Worm (Caenorhabditis elegans) whole organism, mixed stage, embryonic: ENCODE results near the gene twk-45.

Source experiments
- bed-3 ChIP-seq: fragments of 200-800 bp; sonication (Bioruptor generic); optimal IDR thresholded peaks from 3 replicates; lab custom pipeline; 2018; ENCODE audit warnings: mild to moderate bottlenecking, missing genetic modification characterization, moderate library complexity, missing compliant biosample characterization
- blmp-1 ChIP-seq: fragments of 150-350 bp; optimal IDR thresholded peaks from 2 replicates; lab custom pipeline; 2014; ENCODE audit warnings: missing biosample characterization, missing genetic modification characterization
- ceh-39 ChIP-seq: fragments of 150-350 bp; optimal IDR thresholded peaks from 2 replicates; lab custom pipeline; 2014; ENCODE audit warnings: missing biosample characterization, missing genetic modification characterization
- ceh-43 ChIP-seq: fragments of 200-800 bp; sonication (Bioruptor generic); optimal IDR thresholded peaks from 2 replicates; lab custom pipeline; 2018; ENCODE audit warnings: mild to moderate bottlenecking, missing genetic modification characterization, moderate library complexity, missing compliant biosample characterization
- ceh-83 ChIP-seq: fragments of 200-800 bp; sonication (Bioruptor generic); optimal IDR thresholded peaks from 2 replicates; lab custom pipeline; 2018; ENCODE audit warnings: mild to moderate bottlenecking, missing genetic modification characterization, missing compliant biosample characterization
- ces-1 ChIP-seq: fragments of 150-350 bp; optimal IDR thresholded peaks from 2 replicates; lab custom pipeline; 2014; ENCODE audit warnings: missing biosample characterization, missing genetic modification reagents, missing genetic modification characterization
- cnd-1 ChIP-seq: fragments of 200-800 bp; sonication (Bioruptor generic); optimal IDR thresholded peaks from 2 replicates; lab custom pipeline; 2018; ENCODE audit warnings: mild to moderate bottlenecking, missing genetic modification characterization, missing compliant biosample characterization
- drap-1 ChIP-seq: fragments of 200-800 bp; sonication (Bioruptor generic); optimal IDR thresholded peaks from 3 replicates; lab custom pipeline; 2018; ENCODE audit warnings: mild to moderate bottlenecking, missing genetic modification characterization, missing compliant biosample characterization
- elt-1 ChIP-seq: sonication (generic microtip); optimal IDR thresholded peaks from 2 replicates; lab custom pipeline; 2017; ENCODE audit warnings: missing genetic modification characterization, mild to moderate bottlenecking, missing compliant biosample characterization, antibody characterized with exemption, moderate library complexity, borderline replicate concordance; ENCODE audit not compliant: insufficient read depth
- elt-3 ChIP-seq: fragments of 150-350 bp; optimal IDR thresholded peaks from 2 replicates; lab custom pipeline; 2014; ENCODE audit warnings: missing biosample characterization, missing genetic modification characterization
- ham-2 ChIP-seq: fragments of 200-800 bp; sonication (Bioruptor generic); optimal IDR thresholded peaks from 2 replicates; lab custom pipeline; 2018; ENCODE audit warnings: mild to moderate bottlenecking, missing genetic modification characterization, missing compliant biosample characterization
- hlh-1 ChIP-seq: fragments of 150-350 bp; optimal IDR thresholded peaks from 2 replicates; lab custom pipeline; 2014; ENCODE audit warnings: missing biosample characterization, missing genetic modification reagents, missing genetic modification characterization
- lin-13 ChIP-seq: fragments of 150-350 bp; optimal IDR thresholded peaks from 2 replicates; lab custom pipeline; 2014; ENCODE audit warnings: missing biosample characterization, missing genetic modification characterization
- lin-32 ChIP-seq: fragments of 200-800 bp; sonication (Bioruptor generic); optimal IDR thresholded peaks from 2 replicates; lab custom pipeline; 2018; ENCODE audit warnings: mild to moderate bottlenecking, missing genetic modification characterization, missing compliant biosample characterization
- lsy-2 ChIP-seq: fragments of 150-350 bp; optimal IDR thresholded peaks from 2 replicates; lab custom pipeline; 2014; ENCODE audit warnings: missing biosample characterization, missing genetic modification characterization
- mab-5 ChIP-seq: fragments of 150-350 bp; optimal IDR thresholded peaks from 2 replicates; lab custom pipeline; 2014; ENCODE audit warnings: missing biosample characterization, missing genetic modification characterization
- mep-1 ChIP-seq: fragments of 150-350 bp; optimal IDR thresholded peaks from 2 replicates; lab custom pipeline; 2017; ENCODE audit warnings: missing biosample characterization, missing genetic modification reagents, missing genetic modification characterization, inconsistent platforms
- mls-2 ChIP-seq: sonication (generic microtip); optimal IDR thresholded peaks from 2 replicates; lab custom pipeline; 2016; ENCODE audit warnings: mild to moderate bottlenecking, missing genetic modification characterization, moderate library complexity, missing compliant biosample characterization
- nhr-12 ChIP-seq: fragments of 150-350 bp; optimal IDR thresholded peaks from 2 replicates; lab custom pipeline; 2014; ENCODE audit warnings: missing biosample characterization, missing genetic modification characterization
- nhr-2 ChIP-seq: fragments of 150-350 bp; optimal IDR thresholded peaks from 2 replicates; lab custom pipeline; 2014; ENCODE audit warnings: missing biosample characterization, missing genetic modification characterization
- nhr-237 ChIP-seq: fragments of 150-350 bp; optimal IDR thresholded peaks from 2 replicates; lab custom pipeline; 2014; ENCODE audit warnings: missing biosample characterization, missing genetic modification characterization
- nhr-28 ChIP-seq: fragments of 150-350 bp; optimal IDR thresholded peaks from 2 replicates; lab custom pipeline; 2014; ENCODE audit warnings: missing biosample characterization, missing genetic modification characterization
- nhr-76 ChIP-seq: sonication (generic microtip); optimal IDR thresholded peaks from 2 replicates; lab custom pipeline; 2017; ENCODE audit warnings: missing biosample characterization, missing genetic modification characterization
- pha-4 ChIP-seq: fragments of 150-350 bp; optimal IDR thresholded peaks from 2 replicates; lab custom pipeline; 2018; ENCODE audit warnings: missing biosample characterization, missing genetic modification reagents, missing genetic modification characterization
- sptf-1 ChIP-seq: sonication (generic microtip); optimal IDR thresholded peaks from 2 replicates; lab custom pipeline; 2017; ENCODE audit warnings: mild to moderate bottlenecking, missing genetic modification characterization, moderate library complexity, missing compliant biosample characterization
- tbx-8 ChIP-seq: fragments of 200-800 bp; sonication (Bioruptor generic); optimal IDR thresholded peaks from 2 replicates; lab custom pipeline; 2018; ENCODE audit warnings: mild to moderate bottlenecking, missing genetic modification characterization, moderate library complexity, missing compliant biosample characterization
- unc-120 ChIP-seq: sonication (generic microtip); optimal IDR thresholded peaks from 2 replicates; lab custom pipeline; 2017; ENCODE audit warnings: missing genetic modification characterization, missing compliant biosample characterization; ENCODE audit not compliant: poor library complexity, severe bottlenecking
- unc-39 ChIP-seq: fragments of 150-350 bp; optimal IDR thresholded peaks from 2 replicates; lab custom pipeline; 2014; ENCODE audit warnings: missing biosample characterization, missing genetic modification characterization
- unc-62 ChIP-seq: fragments of 150-350 bp; optimal IDR thresholded peaks from 2 replicates; lab custom pipeline; 2014; ENCODE audit warnings: missing biosample characterization, missing genetic modification reagents, missing genetic modification characterization
- zip-8 ChIP-seq: fragments of 150-350 bp; optimal IDR thresholded peaks from 2 replicates; lab custom pipeline; 2014; ENCODE audit warnings: missing biosample characterization, missing genetic modification characterization

Gene twk-45

DNA sequence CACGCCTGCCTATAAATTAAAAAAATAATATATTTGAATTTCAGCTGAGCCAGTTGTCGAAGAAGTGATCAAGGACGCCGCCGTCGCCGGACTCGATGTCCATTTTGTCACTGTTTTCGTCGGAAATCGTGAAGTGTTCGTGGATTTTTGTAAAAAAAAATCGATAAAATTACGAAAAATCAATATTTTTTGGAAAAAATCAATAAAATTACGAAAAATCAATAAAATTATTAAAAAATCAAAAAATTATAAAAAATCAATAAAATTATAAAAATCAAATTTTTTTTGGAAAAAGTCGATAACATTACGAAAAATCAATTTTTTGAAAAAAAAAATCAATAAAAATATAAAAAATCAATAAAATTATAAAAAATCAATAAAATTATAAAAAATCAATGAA is 33.3 kb upstream of the twk-45 start:
- TF ChIP-seq unc-62 (no peak), hlh-1 (tag; lab: Kevin White, UChicago) (no peak), nhr-76 (tag; lab: Kevin White, UChicago) (no peak), lin-32 (GFP tag; lab: Kevin White, UChicago) (no peak), pha-4 (no peak), elt-1 (tag; lab: Kevin White, UChicago) (no peak), nhr-28 (tag; lab: Kevin White, UChicago) (no peak), ceh-39 (tag; lab: Kevin White, UChicago) (no peak), ceh-83 (GFP tag; lab: Kevin White, UChicago) (no peak), sptf-1 (tag; lab: Kevin White, UChicago) (no peak), ceh-43 (no peak), elt-3 (tag; lab: Kevin White, UChicago) (no peak)

DNA sequence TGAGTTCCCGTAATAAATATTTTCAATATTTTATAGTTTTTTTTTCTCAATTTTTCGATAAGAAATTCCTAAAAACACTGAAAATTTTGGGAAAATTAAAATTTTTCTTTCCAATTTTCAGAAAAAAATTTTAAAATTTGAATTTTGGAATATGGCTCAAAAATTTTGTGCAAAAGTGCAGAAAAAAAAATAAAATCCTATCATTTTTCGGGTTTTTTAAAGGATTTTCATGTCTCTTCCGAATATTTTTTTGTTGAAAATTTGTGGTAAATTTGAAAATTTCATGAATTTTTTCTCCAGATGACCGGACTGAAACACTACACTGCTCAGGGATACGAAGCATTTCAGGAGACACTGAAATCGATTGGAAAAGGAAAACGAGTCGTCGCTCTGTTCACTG is 32.7 kb upstream of the twk-45 start, which contains the start of gene txdc-17:
Gene txdc-17, plus strand, starts transcription at position 301 of the 400 bp plus-strand sequence.
- TF ChIP-seq ceh-39 (tag; lab: Kevin White, UChicago) (no peak), hlh-1 (tag; lab: Kevin White, UChicago) (no peak), drap-1 (GFP tag; lab: Kevin White, UChicago) (no peak), pha-4 (no peak), lin-13 (no peak), unc-120 (tag; lab: Kevin White, UChicago) (no peak), lsy-2 (no peak), blmp-1 (tag; lab: Kevin White, UChicago) (no peak), unc-62 (no peak), ceh-83 (GFP tag; lab: Kevin White, UChicago) (no peak), nhr-237 (no peak)

DNA sequence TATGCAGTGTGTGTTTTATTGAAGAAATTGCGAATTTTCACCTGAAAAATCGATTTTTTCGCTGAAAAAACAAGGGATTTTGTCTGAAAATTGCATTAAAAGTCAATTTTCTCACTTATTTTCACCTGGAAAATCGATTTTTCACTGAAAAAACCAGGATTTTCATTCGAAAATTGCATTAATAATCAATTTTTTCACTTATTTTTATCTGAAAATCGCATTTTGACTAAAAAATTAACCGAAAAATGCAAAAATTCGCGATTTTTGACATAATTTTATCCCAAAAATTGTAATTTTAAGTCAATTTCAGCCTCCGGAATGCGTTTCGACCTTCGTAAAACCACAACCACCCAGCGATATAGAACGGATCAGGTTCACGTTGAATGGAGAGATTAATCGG is 30.8 kb upstream of the twk-45 start, which contains the start of gene Y71H2AM.29:
Gene Y71H2AM.29, plus strand, starts transcription at position 301 of the 400 bp plus-strand sequence.
- TF ChIP-seq blmp-1 (tag; lab: Kevin White, UChicago) (no peak), sptf-1 (tag; lab: Kevin White, UChicago) (no peak), elt-3 (tag; lab: Kevin White, UChicago) (no peak), elt-1 (tag; lab: Kevin White, UChicago) (no peak), mep-1 (tag; lab: Kevin White, UChicago) (no peak), mls-2 (tag; lab: Kevin White, UChicago) (no peak), tbx-8 (GFP tag; lab: Kevin White, UChicago) (no peak), pha-4 (no peak), nhr-12 (tag; lab: Kevin White, UChicago) (no peak), ceh-43 (no peak), cnd-1 (no peak), nhr-2 (tag; lab: Kevin White, UChicago) (no peak), drap-1 (GFP tag; lab: Kevin White, UChicago) (no peak), ces-1 (GFP tag; lab: Kevin White, UChicago) (no peak), hlh-1 (tag; lab: Kevin White, UChicago) (no peak), bed-3 (GFP tag; lab: Kevin White, UChicago) (no peak), unc-120 (tag; lab: Kevin White, UChicago) (no peak)

DNA sequence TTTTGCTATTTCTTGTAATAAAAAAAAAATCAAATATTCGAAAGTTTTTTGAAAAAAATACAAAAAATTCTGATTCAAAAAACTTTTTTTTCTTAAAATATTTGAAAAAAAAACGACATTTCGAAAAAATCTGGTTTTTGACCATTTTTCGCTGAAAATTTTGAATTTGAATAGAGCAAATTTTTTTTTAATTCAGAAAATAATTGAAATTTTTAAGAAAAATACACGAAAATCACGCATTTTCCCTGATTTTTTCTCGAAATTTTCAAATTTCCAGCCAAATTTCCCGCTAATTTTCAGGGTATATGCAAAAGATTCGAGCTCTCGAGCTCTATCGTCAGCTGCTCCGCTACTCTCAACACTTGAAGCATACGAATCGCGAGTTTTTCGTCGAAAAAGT is 25.1 kb upstream of the twk-45 start, which contains the start of gene Y71H2AM.1:
Gene Y71H2AM.1, plus strand, starts transcription at position 301 of the 400 bp plus-strand sequence.
- no peak for TF ChIP-seq ceh-43

DNA sequence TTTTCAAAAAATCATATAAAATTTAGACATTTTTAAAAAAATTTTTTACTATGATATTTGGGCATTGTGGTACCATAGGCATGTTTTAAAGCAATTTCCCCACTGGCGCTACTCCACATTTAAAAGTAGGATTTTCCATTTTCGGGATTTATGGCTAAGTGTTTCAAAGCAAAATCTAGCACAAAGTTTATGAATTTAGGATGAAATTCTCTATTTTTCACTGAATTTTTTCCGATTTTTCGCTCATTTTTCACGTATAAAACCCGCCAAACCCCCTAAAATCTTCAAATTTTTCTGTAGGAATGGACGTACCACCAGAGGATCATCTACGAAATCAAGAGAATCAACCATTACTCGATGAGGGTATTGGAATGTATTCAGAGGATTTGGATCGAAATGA is 17.3 kb upstream of the twk-45 start, which contains the start of gene pipp-4P:
Gene pipp-4P, plus strand, starts transcription at position 301 of the 400 bp plus-strand sequence.
- TF ChIP-seq mab-5 (tag; lab: Kevin White, UChicago) (no peak), zip-8 (tag; lab: Kevin White, UChicago) (no peak), nhr-76 (tag; lab: Kevin White, UChicago) (no peak), unc-120 (tag; lab: Kevin White, UChicago) (no peak)

DNA sequence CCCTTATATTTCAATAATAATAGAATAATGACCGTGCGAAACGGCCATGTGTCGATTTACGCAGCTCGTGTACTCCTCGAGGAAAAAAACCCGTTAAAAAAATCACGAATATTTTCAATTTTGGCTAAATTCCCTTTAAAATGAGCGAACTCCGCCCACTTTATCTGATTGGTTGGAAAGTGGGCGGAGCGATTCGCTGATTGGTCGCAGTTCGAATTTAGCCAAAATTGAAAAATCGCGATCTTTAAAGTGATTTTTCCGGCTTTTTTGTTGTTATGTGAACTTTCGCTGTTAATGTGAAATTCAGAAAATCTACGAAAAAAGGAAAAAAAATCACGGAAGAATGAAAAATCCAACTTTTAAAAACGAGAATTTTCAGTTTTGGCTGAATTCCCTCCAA is 16.1 kb upstream of the twk-45 start:
- TF ChIP-seq tbx-8 (GFP tag; lab: Kevin White, UChicago) (no peak), unc-62 (no peak), hlh-1 (tag; lab: Kevin White, UChicago) (no peak), mls-2 (tag; lab: Kevin White, UChicago) (no peak), ham-2 (GFP tag; lab: Kevin White, UChicago) (no peak), ceh-43 (no peak), mep-1 (tag; lab: Kevin White, UChicago) (no peak), ceh-39 (tag; lab: Kevin White, UChicago) (no peak), unc-39 (no peak), nhr-28 (tag; lab: Kevin White, UChicago) (no peak), nhr-237 (no peak), nhr-2 (tag; lab: Kevin White, UChicago) (no peak), lin-13 (no peak), bed-3 (GFP tag; lab: Kevin White, UChicago) (no peak)
- TF ChIP-seq, all 35 proteins: peak for 0
